Worm (Caenorhabditis elegans): Measurements from ENCODE around the gene C03C10.5.

The C03C10.5 gene

DNA sequence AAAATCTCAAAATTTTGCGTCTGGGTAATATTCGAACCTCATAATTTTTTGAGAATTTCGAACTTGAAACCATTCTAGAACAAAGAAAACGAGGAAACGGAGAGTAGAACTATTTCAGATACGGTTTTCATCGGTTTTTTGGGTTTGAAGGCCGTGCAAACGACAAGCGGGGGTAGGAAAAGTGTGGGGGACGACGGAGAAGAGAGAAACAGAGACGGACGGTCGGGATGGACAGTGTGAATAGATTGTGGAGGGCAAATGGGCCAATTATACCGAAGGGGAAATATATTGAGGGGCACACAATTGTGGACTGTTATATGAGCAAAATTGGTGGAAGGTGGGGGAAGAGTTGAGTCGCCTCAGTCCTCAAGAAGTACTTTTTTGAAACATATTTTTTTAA, 6.8 kb upstream of the C03C10.5 start:
- TF ChIP-seq sptf-1 (tag; optimal IDR thresholded peaks at IDR 0.05) (no peak), efl-1 (optimal IDR thresholded peaks at IDR 0.05) (no peak), efl-1 (GFP tag; optimal IDR thresholded peaks at IDR 0.05 in 1 of 2) (peak in 1 of 2 experiments; percentile 90), nhr-90 (tag; optimal IDR thresholded peaks at IDR 0.05; ENCODE audit: poor library complexity) (no peak), F16B12.6 (tag; optimal IDR thresholded peaks at IDR 0.05) (no peak), nhr-20 (tag; optimal IDR thresholded peaks at IDR 0.05) (peak; percentile 15), lin-14 (GFP tag; optimal IDR thresholded peaks at IDR 0.05) (no peak), nhr-85 (tag) (peak; percentile 42), unc-130 (tag; optimal IDR thresholded peaks at IDR 0.05) (no peak), blmp-1 (tag; optimal IDR thresholded peaks at IDR 0.05) (no peak), grh-1 (GFP tag; IDR thresholded peaks at IDR 0.05) (no peak)

DNA sequence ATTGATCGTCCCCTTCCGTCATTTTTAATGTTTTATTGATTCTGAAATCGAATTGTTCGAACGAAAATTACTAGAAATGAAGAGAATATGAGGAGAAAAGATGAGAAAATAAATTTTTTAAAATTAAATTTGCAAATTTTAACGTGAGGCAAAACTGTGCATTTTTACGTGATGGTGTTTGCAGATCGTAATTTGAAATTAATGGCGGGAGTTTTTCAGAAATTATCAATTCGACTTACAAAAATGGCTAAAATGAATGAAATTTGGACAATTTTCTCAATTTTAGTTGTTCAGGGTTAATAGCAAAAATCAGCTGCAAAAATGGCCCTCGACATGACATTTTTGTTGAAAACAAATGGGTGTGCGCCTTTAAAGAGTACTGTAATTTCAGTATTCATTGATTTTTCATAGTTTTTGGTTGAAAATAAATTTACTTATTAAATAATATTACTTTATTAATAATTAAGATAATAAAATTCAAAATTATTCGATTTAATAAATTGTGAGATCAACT, 6.2 kb upstream of the C03C10.5 start, which contains the start of gene rei-1:
Gene rei-1 (minus strand): TSS at position 84 of the 514 bp plus-strand sequence.
- TF ChIP-seq ama-1 (optimal IDR thresholded peaks at IDR 0.05): no peak
- peak in 1 of 2 experiments; percentile 35 for TF ChIP-seq efl-1 (optimal IDR thresholded peaks at IDR 0.05)
- TF ChIP-seq efl-1 (GFP tag; optimal IDR thresholded peaks at IDR 0.05 in 1 of 2): peak; percentile 2 to 71
- no peak for TF ChIP-seq blmp-1 (tag; optimal IDR thresholded peaks at IDR 0.05)
- peak in 1 of 3 experiments; percentile 5 for TF ChIP-seq dpl-1 (GFP tag; optimal IDR thresholded peaks at IDR 0.05)
- no peak for TF ChIP-seq irx-1 (tag; optimal IDR thresholded peaks at IDR 0.05)

DNA sequence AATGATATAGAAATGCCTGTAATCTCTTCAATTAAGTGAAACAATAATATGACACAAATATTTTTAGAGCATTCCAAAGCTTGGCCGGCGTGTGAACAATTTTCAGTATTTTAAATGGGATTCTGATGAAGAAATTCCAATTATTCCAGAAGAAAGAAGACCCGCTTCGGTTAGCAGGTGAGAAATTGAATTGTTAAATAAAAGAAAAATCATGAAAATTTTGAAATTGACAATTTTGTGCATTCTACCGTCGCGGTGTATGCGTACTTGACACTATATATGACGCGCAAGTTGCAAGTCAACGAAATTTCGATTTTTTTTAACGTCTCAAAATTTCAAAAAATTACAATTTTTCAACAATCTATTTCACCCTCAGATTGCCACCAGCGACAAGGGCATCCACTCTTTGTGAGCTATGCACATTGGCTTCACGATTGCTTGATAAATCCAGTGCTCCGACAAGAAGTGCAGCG, 4.5 kb upstream of the C03C10.5 start:
- TF ChIP-seq F16B12.6 (tag; optimal IDR thresholded peaks at IDR 0.05): peak; percentile 55
- TF ChIP-seq nhr-11 (tag; optimal IDR thresholded peaks at IDR 0.05): no peak
- peak in 1 of 2 experiments; percentile 22 for TF ChIP-seq lin-35 (GFP tag; optimal IDR thresholded peaks at IDR 0.05)
- no peak for TF ChIP-seq mep-1 (tag; optimal IDR thresholded peaks at IDR 0.05)
- no peak for TF ChIP-seq ceh-90 (tag; optimal IDR thresholded peaks at IDR 0.05)
- peak; percentile 6 for TF ChIP-seq nhr-47 (tag; optimal IDR thresholded peaks at IDR 0.05)
- peak; percentile 22 for TF ChIP-seq snu-23 (GFP tag; optimal IDR thresholded peaks at IDR 0.05)
- TF ChIP-seq efl-1 (optimal IDR thresholded peaks at IDR 0.05): peak in 1 of 2 experiments; percentile 44
- TF ChIP-seq efl-1 (GFP tag; optimal IDR thresholded peaks at IDR 0.05 in 1 of 2): peak in 1 of 2 experiments; percentile 47
- TF ChIP-seq nhr-85 (tag): peak; percentile 72
- no peak for TF ChIP-seq aha-1 (tag; optimal IDR thresholded peaks at IDR 0.05)
- peak; percentile 4 for TF ChIP-seq ztf-4 (tag; optimal IDR thresholded peaks at IDR 0.05)

DNA sequence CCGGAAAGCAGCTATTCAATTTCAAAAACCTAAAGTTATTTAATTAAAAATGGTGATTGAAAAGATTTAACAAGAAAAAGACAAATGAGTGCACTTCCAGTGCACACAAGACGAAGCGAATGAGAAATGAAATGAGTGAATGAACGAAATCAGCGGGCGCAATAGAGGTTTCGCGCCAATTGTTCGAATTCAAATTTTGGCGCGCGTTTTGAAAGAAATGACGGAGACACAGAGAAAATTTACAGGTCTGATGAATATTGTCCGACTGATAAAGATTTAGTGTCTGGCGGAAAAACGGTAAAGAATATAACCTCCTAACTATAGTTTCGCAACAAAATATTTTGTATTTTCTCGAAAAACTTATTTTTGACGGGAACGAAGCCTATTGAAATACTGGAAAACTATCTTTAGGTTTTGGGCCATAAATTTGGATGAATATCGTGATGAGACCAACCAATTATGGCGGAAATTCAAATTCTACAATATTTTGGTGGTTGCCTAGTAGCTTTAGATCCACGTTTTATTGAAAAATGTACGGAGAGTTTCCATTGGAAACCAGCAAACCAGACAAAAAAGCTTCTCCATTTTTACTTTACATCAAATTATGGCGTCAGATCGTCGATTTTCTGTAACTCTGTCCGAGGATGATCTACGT, 3.6 kb upstream of the C03C10.5 start, which contains the start of gene C03C10.7:
Gene C03C10.7 (plus strand): TSS at position 605 of the 655 bp plus-strand sequence.
- peak; percentile 11 to 42 for TF ChIP-seq lin-35 (GFP tag; optimal IDR thresholded peaks at IDR 0.05)
- no peak for TF ChIP-seq lin-15B (tag; optimal IDR thresholded peaks at IDR 0.05)
- TF ChIP-seq blmp-1 (tag; optimal IDR thresholded peaks at IDR 0.05): peak; percentile 8
- no peak for TF ChIP-seq ztf-11 (tag; optimal IDR thresholded peaks at IDR 0.05)
- no peak for TF ChIP-seq ceh-8 (GFP tag; optimal IDR thresholded peaks at IDR 0.05)
- TF ChIP-seq hlh-17 (GFP tag; optimal IDR thresholded peaks at IDR 0.05; ENCODE audit: borderline replicate concordance): no peak
- TF ChIP-seq dpl-1 (GFP tag; optimal IDR thresholded peaks at IDR 0.05): peak; percentile 64 to 72 (median 65)
- no peak for TF ChIP-seq ceh-90 (tag; optimal IDR thresholded peaks at IDR 0.05)
- no peak for TF ChIP-seq snpc-4 (tag; optimal IDR thresholded peaks at IDR 0.05)
- TF ChIP-seq sup-37 (GFP tag; optimal IDR thresholded peaks at IDR 0.05): no peak
- peak in 1 of 6 experiments; percentile 4 for TF ChIP-seq elt-3 (tag; optimal IDR thresholded peaks at IDR 0.05)
- TF ChIP-seq efl-1 (optimal IDR thresholded peaks at IDR 0.05): peak in 1 of 2 experiments; percentile 53
- TF ChIP-seq efl-1 (GFP tag; optimal IDR thresholded peaks at IDR 0.05 in 1 of 2): peak; percentile 68 to 96

DNA sequence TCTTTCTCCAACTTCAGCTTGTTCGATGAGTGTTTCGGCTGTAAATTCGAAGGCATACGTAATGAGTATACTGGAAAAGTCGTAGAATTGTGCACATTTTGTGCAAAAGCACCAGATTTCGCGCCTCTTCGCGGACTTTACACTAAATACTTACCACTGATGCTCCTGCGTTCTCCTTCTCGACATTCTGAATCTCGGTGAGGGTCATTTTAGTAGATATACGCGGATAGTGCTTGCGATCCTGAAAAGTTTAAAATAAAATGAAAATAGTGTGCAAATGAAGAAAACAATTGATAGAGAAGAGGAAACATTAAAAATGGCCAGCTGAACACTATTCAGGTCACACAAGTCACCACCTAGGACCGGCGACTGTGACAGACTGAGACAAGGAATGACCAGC, 2.8 kb upstream of the C03C10.5 start, which contains the start of gene rnr-2:
Gene rnr-2 (minus strand): TSS at position 241 of the 400 bp plus-strand sequence.
- TF ChIP-seq F16B12.6 (tag; optimal IDR thresholded peaks at IDR 0.05) (peak; percentile 78), lin-35 (GFP tag; optimal IDR thresholded peaks at IDR 0.05) (peak in 1 of 2 experiments; percentile 17), nhr-84 (tag; optimal IDR thresholded peaks at IDR 0.05) (no peak), sox-4 (tag; optimal IDR thresholded peaks at IDR 0.05) (no peak), lin-14 (GFP tag; optimal IDR thresholded peaks at IDR 0.05) (peak; percentile 4), dpl-1 (GFP tag; optimal IDR thresholded peaks at IDR 0.05) (peak in 1 of 3 experiments; percentile 9), ceh-88 (GFP tag; IDR thresholded peaks at IDR 0.05) (no peak), nhr-71 (tag; optimal IDR thresholded peaks at IDR 0.05) (no peak), lsy-2 (tag; optimal IDR thresholded peaks at IDR 0.05) (peak in 1 of 2 experiments; percentile 37), pag-3 (tag; optimal IDR thresholded peaks at IDR 0.05; ENCODE audit: borderline replicate concordance, insufficient read depth) (no peak), Y116A8C.19 (tag; optimal IDR thresholded peaks at IDR 0.05; ENCODE audit: borderline replicate concordance) (no peak), rnt-1 (tag; optimal IDR thresholded peaks at IDR 0.05) (peak; percentile 27), unc-130 (tag; optimal IDR thresholded peaks at IDR 0.05) (no peak), skn-1 (tag; optimal IDR thresholded peaks at IDR 0.05) (no peak), mep-1 (tag; optimal IDR thresholded peaks at IDR 0.05) (peak; percentile 42), pqm-1 (tag; optimal IDR thresholded peaks at IDR 0.05) (no peak), efl-1 (optimal IDR thresholded peaks at IDR 0.05) (peak in 1 of 2 experiments; percentile 21), efl-1 (GFP tag; optimal IDR thresholded peaks at IDR 0.05 in 1 of 2) (peak; percentile 45 to 54)
